Worm (Caenorhabditis elegans) whole organism, young adult: ENCODE results near the gene F54B3.1.
"Not testable (repeated sequence)": the region's sequence is repeated elsewhere in the genome, so short reads cannot be mapped to it uniquely, and the experiment has no call there.

Experiments used
- B0261.1 ChIP-seq: sonication (generic microtip); optimal IDR thresholded peaks from 2 replicates; lab custom pipeline; 2016; ENCODE audit warnings: mild to moderate bottlenecking, missing genetic modification characterization, moderate library complexity, missing compliant biosample characterization
- C17E4.6 ChIP-seq: fragments of 200-800 bp; sonication (Bioruptor generic); IDR thresholded peaks from 2 replicates; pipeline ENCODE4 v1.3.6; 2022; ENCODE audit warnings: missing genetic modification reagents, missing genetic modification characterization, missing compliant biosample characterization
- D2030.7 ChIP-seq: fragments of 200-800 bp; sonication (Bioruptor generic); IDR thresholded peaks from 2 replicates; pipeline ENCODE4 v1.3.6; 2022; ENCODE audit warnings: missing genetic modification reagents, missing genetic modification characterization, missing compliant biosample characterization
- F22D6.2 ChIP-seq: sonication (generic microtip); optimal IDR thresholded peaks from 2 replicates; lab custom pipeline; 2016; ENCODE audit warnings: mild to moderate bottlenecking, missing genetic modification characterization, missing compliant biosample characterization
- F33H1.4 ChIP-seq: fragments of 200-800 bp; sonication (Bioruptor generic); IDR thresholded peaks from 2 replicates; pipeline ENCODE4 v1.3.6; 2022; ENCODE audit warnings: missing genetic modification reagents, missing genetic modification characterization, missing compliant biosample characterization
- F52B5.7 ChIP-seq: sonication (generic microtip); optimal IDR thresholded peaks from 2 replicates; lab custom pipeline; 2016; ENCODE audit warnings: mild to moderate bottlenecking, missing genetic modification characterization, missing compliant biosample characterization
- F55B11.4 ChIP-seq: sonication (generic microtip); optimal IDR thresholded peaks from 2 replicates; lab custom pipeline; 2016; ENCODE audit warnings: missing compliant biosample characterization, missing genetic modification characterization, borderline replicate concordance; ENCODE audit not compliant: insufficient read depth
- K11D2.4 ChIP-seq: fragments of 200-800 bp; sonication (Bioruptor generic); IDR thresholded peaks from 2 replicates; pipeline ENCODE4 v1.3.6; 2022; ENCODE audit warnings: missing genetic modification reagents, missing genetic modification characterization, missing compliant biosample characterization
- Y53G8AR.9 ChIP-seq: fragments of 200-800 bp; sonication (Bioruptor generic); conservative IDR thresholded peaks from 2 replicates; pipeline ENCODE4 v1.3.6; 2022; ENCODE audit warnings: missing genetic modification reagents, missing genetic modification characterization, missing compliant biosample characterization
- Y67H2A.10 ChIP-seq: fragments of 200-800 bp; sonication (Bioruptor generic); conservative IDR thresholded peaks from 2 replicates; pipeline ENCODE4 v1.3.6; 2022; ENCODE audit warnings: missing genetic modification reagents, missing genetic modification characterization, missing compliant biosample characterization
- ama-1 ChIP-seq, 3 experiments: fragments of 150-350 bp in 1 of 3; sonication (generic microtip) in 2 of 3; optimal IDR thresholded peaks; 2 replicates each; lab custom pipeline; 2014 to 2018; ENCODE audit warnings: missing biosample characterization in 2 of 3, missing genetic modification characterization in 2 of 3, missing genetic modification reagents in 2 of 3
- atf-7 ChIP-seq: sonication (generic microtip); optimal IDR thresholded peaks from 2 replicates; lab custom pipeline; 2017; ENCODE audit warnings: mild to moderate bottlenecking, missing genetic modification characterization, missing compliant biosample characterization
- attf-3 ChIP-seq: fragments of 200-800 bp; sonication (Bioruptor generic); conservative IDR thresholded peaks from 2 replicates; pipeline ENCODE4 v1.3.6; 2022; ENCODE audit warnings: missing genetic modification reagents, missing genetic modification characterization, missing compliant biosample characterization
- cebp-1 ChIP-seq, 2 experiments: fragments of 200-800 bp in 1 of 2; sonication (Bioruptor generic) in 1 of 2; sonication (generic microtip) in 1 of 2; IDR thresholded peaks in 1 of 2; optimal IDR thresholded peaks in 1 of 2; 2 replicates each; pipeline versions ENCODE4 v1.3.6 to Lab custom; 2017 to 2022; ENCODE audit warnings: missing compliant biosample characterization in 2 of 2, missing genetic modification characterization in 2 of 2, mild to moderate bottlenecking in 1 of 2, missing genetic modification reagents in 1 of 2, moderate library complexity in 1 of 2
- cebp-2 ChIP-seq: fragments of 200-800 bp; sonication (Bioruptor generic); IDR thresholded peaks from 2 replicates; pipeline ENCODE4 v1.3.6; 2022; ENCODE audit warnings: missing genetic modification characterization, missing compliant biosample characterization
- ceh-91 ChIP-seq: fragments of 200-800 bp; sonication (Bioruptor generic); IDR thresholded peaks from 2 replicates; pipeline ENCODE4 v1.3.6; 2022; ENCODE audit warnings: missing genetic modification reagents, missing genetic modification characterization, missing compliant biosample characterization
- dox-1 ChIP-seq: fragments of 200-800 bp; sonication (Bioruptor generic); IDR thresholded peaks from 2 replicates; pipeline ENCODE4 v1.3.6; 2022; ENCODE audit warnings: missing genetic modification reagents, missing genetic modification characterization, missing compliant biosample characterization
- dpff-1 ChIP-seq: sonication (generic microtip); optimal IDR thresholded peaks from 2 replicates; lab custom pipeline; 2017; ENCODE audit warnings: mild to moderate bottlenecking, missing genetic modification characterization, missing compliant biosample characterization
- egl-44 ChIP-seq: fragments of 200-800 bp; sonication (Bioruptor generic); IDR thresholded peaks from 2 replicates; pipeline ENCODE4 v1.3.6; 2022; ENCODE audit warnings: missing genetic modification reagents, missing genetic modification characterization, missing compliant biosample characterization
- egrh-3 ChIP-seq: fragments of 200-800 bp; sonication (Bioruptor generic); IDR thresholded peaks from 2 replicates; pipeline ENCODE4 v1.3.6; 2022; ENCODE audit warnings: missing genetic modification reagents, missing genetic modification characterization, missing compliant biosample characterization
- ekl-4 ChIP-seq: fragments of 200-800 bp; sonication (Bioruptor generic); IDR thresholded peaks from 2 replicates; pipeline ENCODE4 v1.3.6; 2022; ENCODE audit warnings: missing genetic modification reagents, missing genetic modification characterization, missing compliant biosample characterization
- gei-17 ChIP-seq: fragments of 200-800 bp; sonication (Bioruptor generic); optimal IDR thresholded peaks from 2 replicates; lab custom pipeline; 2018; ENCODE audit warnings: mild to moderate bottlenecking, missing genetic modification characterization, missing compliant biosample characterization
- hmg-1.2 ChIP-seq: fragments of 200-800 bp; sonication (Bioruptor generic); IDR thresholded peaks from 2 replicates; pipeline ENCODE4 v1.3.6; 2022; ENCODE audit warnings: missing genetic modification reagents, missing genetic modification characterization, missing compliant biosample characterization
- hmg-20 ChIP-seq: fragments of 200-800 bp; sonication (Bioruptor generic); IDR thresholded peaks from 2 replicates; pipeline ENCODE4 v1.3.6; 2022; ENCODE audit warnings: missing genetic modification reagents, missing genetic modification characterization, missing compliant biosample characterization
- lin-26 ChIP-seq: fragments of 200-800 bp; sonication (Bioruptor generic); IDR thresholded peaks from 2 replicates; pipeline ENCODE4 v1.3.6; 2022; ENCODE audit warnings: missing genetic modification reagents, missing genetic modification characterization, missing compliant biosample characterization
- lin-40 ChIP-seq: sonication (generic microtip); optimal IDR thresholded peaks from 2 replicates; lab custom pipeline; 2016; ENCODE audit warnings: missing genetic modification characterization, mild to moderate bottlenecking, missing compliant biosample characterization, missing genotype, missing genetic modification reagents
- madf-3 ChIP-seq: fragments of 200-800 bp; sonication (Bioruptor generic); IDR thresholded peaks from 2 replicates; pipeline ENCODE4 v1.3.6; 2022; ENCODE audit warnings: missing genetic modification reagents, missing genetic modification characterization, missing compliant biosample characterization
- madf-6 ChIP-seq: fragments of 200-800 bp; sonication (Bioruptor generic); IDR thresholded peaks from 2 replicates; pipeline ENCODE4 v1.3.6; 2022; ENCODE audit warnings: missing genetic modification reagents, missing genetic modification characterization, missing compliant biosample characterization
- nfyb-1 ChIP-seq: fragments of 200-800 bp; sonication (Bioruptor generic); IDR thresholded peaks from 2 replicates; pipeline ENCODE4 v1.3.6; 2022; ENCODE audit warnings: missing genetic modification reagents, missing genetic modification characterization, missing compliant biosample characterization
- nhr-179 ChIP-seq: sonication (generic microtip); optimal IDR thresholded peaks from 2 replicates; lab custom pipeline; 2016; ENCODE audit warnings: mild to moderate bottlenecking, missing genetic modification characterization, missing compliant biosample characterization
- nhr-90 ChIP-seq: sonication (generic microtip); optimal IDR thresholded peaks from 2 replicates; lab custom pipeline; 2016; ENCODE audit warnings: missing genotype, mild to moderate bottlenecking, missing genetic modification characterization, missing compliant biosample characterization
- pbrm-1 ChIP-seq: fragments of 200-800 bp; sonication (Bioruptor generic); IDR thresholded peaks from 2 replicates; pipeline ENCODE4 v1.3.6; 2022; ENCODE audit warnings: missing genetic modification reagents, missing genetic modification characterization, missing compliant biosample characterization
- rcor-1 ChIP-seq: fragments of 200-800 bp; sonication (Bioruptor generic); IDR thresholded peaks from 2 replicates; pipeline ENCODE4 v1.3.6; 2022; ENCODE audit warnings: missing genetic modification reagents, missing genetic modification characterization, missing compliant biosample characterization
- rpc-1 ChIP-seq, 2 experiments: fragments of 150-350 bp in 1 of 2; sonication (generic microtip) in 1 of 2; optimal IDR thresholded peaks; 2 replicates each; lab custom pipeline; 2014 to 2018; ENCODE audit warnings: missing biosample characterization in 1 of 2, missing genetic modification characterization in 1 of 2, missing genetic modification reagents in 1 of 2, missing genotype in 1 of 2
- sdz-38 ChIP-seq: sonication (generic microtip); optimal IDR thresholded peaks from 2 replicates; lab custom pipeline; 2016; ENCODE audit warnings: missing genotype, missing genetic modification characterization, missing compliant biosample characterization
- snpc-1.1 ChIP-seq: sonication (generic microtip); optimal IDR thresholded peaks from 2 replicates; lab custom pipeline; 2017; ENCODE audit warnings: missing genetic modification characterization, mild to moderate bottlenecking, missing compliant biosample characterization, antibody characterized with exemption, moderate library complexity, missing genotype, missing genetic modification reagents; ENCODE audit not compliant: insufficient read depth
- tbp1 ChIP-seq: fragments of 200-800 bp; sonication (Bioruptor generic); optimal IDR thresholded peaks from 2 replicates; lab custom pipeline; 2018; ENCODE audit warnings: mild to moderate bottlenecking, missing genetic modification characterization, missing compliant biosample characterization
- tlf-1 ChIP-seq: fragments of 200-800 bp; sonication (Bioruptor generic); optimal IDR thresholded peaks from 2 replicates; lab custom pipeline; 2018; ENCODE audit warnings: mild to moderate bottlenecking, missing genetic modification characterization, missing compliant biosample characterization
- zim-3 ChIP-seq: sonication (generic microtip); optimal IDR thresholded peaks from 2 replicates; lab custom pipeline; 2017; ENCODE audit warnings: mild to moderate bottlenecking, missing genetic modification characterization, moderate library complexity, missing compliant biosample characterization
- ztf-18 ChIP-seq: sonication (generic microtip); optimal IDR thresholded peaks from 2 replicates; lab custom pipeline; 2016; ENCODE audit warnings: missing genotype, mild to moderate bottlenecking, missing genetic modification characterization, missing compliant biosample characterization
- ztf-26 ChIP-seq: sonication (generic microtip); optimal IDR thresholded peaks from 2 replicates; lab custom pipeline; 2017; ENCODE audit warnings: missing genetic modification characterization, missing compliant biosample characterization
- ztf-28 ChIP-seq: fragments of 200-800 bp; sonication (Bioruptor generic); IDR thresholded peaks from 2 replicates; pipeline ENCODE4 v1.3.6; 2022; ENCODE audit warnings: missing genetic modification reagents, missing genetic modification characterization, missing compliant biosample characterization
- ztf-3 ChIP-seq: fragments of 200-800 bp; sonication (Bioruptor generic); optimal IDR thresholded peaks from 2 replicates; lab custom pipeline; 2018; ENCODE audit warnings: mild to moderate bottlenecking, missing genetic modification characterization, missing compliant biosample characterization

F54B3.1 gene

DNA sequence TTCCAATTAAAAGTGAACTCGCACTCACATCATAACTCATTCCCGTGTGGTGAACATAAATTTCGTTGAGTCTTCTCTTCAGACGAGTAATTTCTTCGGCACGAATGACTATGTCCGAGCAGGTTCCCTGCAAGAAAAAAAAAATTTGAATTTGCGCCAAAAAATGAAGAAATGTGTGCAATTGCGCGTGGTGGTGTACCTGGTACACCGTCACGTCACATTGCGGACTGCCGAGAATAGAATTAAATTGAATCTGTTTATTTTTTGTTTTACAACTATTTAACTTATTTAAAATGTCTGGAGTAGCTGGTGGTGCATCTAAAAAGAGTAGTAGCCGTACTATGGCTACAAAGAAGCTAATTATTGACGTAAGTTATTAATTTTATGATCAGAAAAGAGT, 49.9 kb downstream of the F54B3.1 start, which contains the start of gene mdt-22 (continued):
- peak; percentile 85 for TF ChIP-seq madf-3 (GFP tag; lab: Robert Waterston, UW)
- TF ChIP-seq K11D2.4 (GFP tag; lab: Robert Waterston, UW) = peak; percentile 73
- no peak for TF ChIP-seq ceh-91

DNA sequence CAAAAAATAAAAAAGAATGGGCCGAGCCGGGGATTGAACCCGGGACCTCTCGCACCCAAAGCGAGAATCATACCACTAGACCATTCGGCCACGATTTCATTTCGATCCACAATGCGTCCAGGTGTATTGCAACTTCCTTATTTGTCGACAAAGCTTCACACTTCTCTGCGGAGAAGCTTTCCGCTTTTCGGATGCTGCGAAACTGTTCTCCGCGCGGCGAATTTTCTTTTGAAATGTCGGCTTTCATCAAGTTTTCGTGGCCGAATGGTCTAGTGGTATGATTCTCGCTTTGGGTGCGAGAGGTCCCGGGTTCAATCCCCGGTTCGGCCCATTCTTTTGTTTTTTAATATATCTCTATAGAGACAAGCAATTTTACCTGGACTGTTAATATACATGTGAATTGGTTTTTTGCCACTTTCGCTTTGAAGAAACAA, 51.1 kb downstream of the F54B3.1 start:
- 0 out of 2 replicates have a peak, but pooled peaks have one; percentile 5 for TF ChIP-seq C17E4.6 (GFP tag; lab: Robert Waterston, UW)
- TF ChIP-seq hmg-1.2 (GFP tag; lab: Robert Waterston, UW) = peak; percentile 34; the same call in 1 of the 2 replicates
- 0 out of 2 replicates have a peak, but pooled peaks have one; percentile 16 for TF ChIP-seq ekl-4 (GFP tag; lab: Robert Waterston, UW)
- peak; percentile 83 for TF ChIP-seq tbp1 (GFP tag; lab: Kevin White, UChicago)
- TF ChIP-seq lin-26 (GFP tag; lab: Robert Waterston, UW) = peak; percentile 73; the same call in 1 of the 2 replicates
- TF ChIP-seq ceh-91 = 0 out of 2 replicates have a peak, but pooled peaks have one; percentile 31
- peak; percentile 58 for TF ChIP-seq B0261.1 (tag; lab: Kevin White, UChicago)
- peak; percentile 30 for TF ChIP-seq nhr-90 (tag; lab: Kevin White, UChicago)
- peak; percentile 34; the same call in 1 of the 2 replicates for TF ChIP-seq pbrm-1 (GFP tag; lab: Robert Waterston, UW)
- TF ChIP-seq egl-44 (GFP tag; lab: Robert Waterston, UW) = peak; percentile 26; the same call in 1 of the 2 replicates
- peak; percentile 13; the same call in 1 of the 2 replicates for TF ChIP-seq dox-1
- TF ChIP-seq cebp-1 (GFP tag; IDR thresholded peaks at IDR 0.05; lab: Robert Waterston, UW) = not testable (repeated sequence)
- TF ChIP-seq cebp-1 (tag; optimal IDR thresholded peaks at IDR 0.05; lab: Kevin White, UChicago) = peak; percentile 1
- TF ChIP-seq madf-6 = peak; percentile 59
- peak; percentile 41 for TF ChIP-seq egrh-3 (GFP tag; lab: Robert Waterston, UW)
- TF ChIP-seq D2030.7 (GFP tag; lab: Robert Waterston, UW) = peak; percentile 33; the same call in 1 of the 2 replicates
- peak; percentile 14 for TF ChIP-seq ztf-18
- 0 out of 2 replicates have a peak, but pooled peaks have one; percentile 19 for TF ChIP-seq attf-3 (GFP tag; lab: Robert Waterston, UW)
- TF ChIP-seq F33H1.4 (GFP tag; lab: Robert Waterston, UW) = peak; percentile 26; the same call in 1 of the 2 replicates
- peak; percentile 52 for TF ChIP-seq rpc-1 (optimal IDR thresholded peaks at IDR 0.05; lab: Kevin White, UChicago)
- peak; percentile 72 for TF ChIP-seq rpc-1 (tag; optimal IDR thresholded peaks at IDR 0.05; lab: Kevin White, UChicago)
- TF ChIP-seq cebp-2 (GFP tag; lab: Robert Waterston, UW) = 0 out of 2 replicates have a peak, but pooled peaks have one; percentile 61
- TF ChIP-seq, all 124 proteins: peak for 20; not testable (repeated sequence) for 104

DNA sequence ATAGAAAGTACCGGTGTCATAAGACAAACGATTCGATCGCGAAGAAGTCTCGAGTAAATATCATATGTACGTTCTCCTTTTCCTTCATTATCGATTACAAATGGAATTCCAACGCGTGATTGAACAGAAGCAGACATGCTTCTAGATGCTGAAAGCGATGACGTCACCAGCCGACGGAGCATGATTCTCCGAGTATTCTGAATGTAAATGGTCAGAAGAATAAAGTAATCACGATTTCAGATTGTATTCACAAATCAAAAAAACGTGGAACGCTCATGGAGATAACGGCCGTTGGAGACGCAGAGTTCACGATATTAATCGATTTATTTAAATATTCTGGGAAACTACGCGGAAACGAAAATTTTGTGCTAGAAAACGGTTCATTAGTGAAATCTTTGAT, 51.6 kb downstream of the F54B3.1 start, which contains the start of gene clpp-1:
Gene clpp-1, minus strand, starts transcription at position 197 of the 400 bp plus-strand sequence.
- TF ChIP-seq ztf-28 (GFP tag; lab: Robert Waterston, UW) = no peak
- TF ChIP-seq nhr-179 (tag; lab: Kevin White, UChicago) = no peak
- peak; percentile 50; the same call in 1 of the 2 replicates for TF ChIP-seq Y53G8AR.9 (GFP tag; lab: Robert Waterston, UW)
- peak; percentile 12 for TF ChIP-seq gei-17
- peak; percentile 35 for TF ChIP-seq ama-1 (optimal IDR thresholded peaks at IDR 0.05; lab: Kevin White, UChicago)
- TF ChIP-seq ama-1 (GFP tag; optimal IDR thresholded peaks at IDR 0.05; lab: Kevin White, UChicago) = no peak
- no peak for TF ChIP-seq F22D6.2 (tag; lab: Kevin White, UChicago)
- no peak for TF ChIP-seq dpff-1 (tag; lab: Kevin White, UChicago)
- no peak for TF ChIP-seq F55B11.4 (tag; lab: Kevin White, UChicago)
- no peak for TF ChIP-seq rpc-1 (optimal IDR thresholded peaks at IDR 0.05; lab: Kevin White, UChicago)
- no peak for TF ChIP-seq rpc-1 (tag; optimal IDR thresholded peaks at IDR 0.05; lab: Kevin White, UChicago)
- TF ChIP-seq dox-1 = no peak
- no peak for TF ChIP-seq ztf-26 (tag; lab: Kevin White, UChicago)
- no peak for TF ChIP-seq sdz-38 (tag; lab: Kevin White, UChicago)
- TF ChIP-seq tlf-1 (GFP tag; lab: Kevin White, UChicago) = peak; percentile 31
- TF ChIP-seq lin-26 (GFP tag; lab: Robert Waterston, UW) = no peak
- no peak for TF ChIP-seq rcor-1 (GFP tag; lab: Robert Waterston, UW)
- TF ChIP-seq atf-7 = peak; percentile 74
- TF ChIP-seq lin-40 (tag; lab: Kevin White, UChicago) = no peak
- TF ChIP-seq egrh-3 (GFP tag; lab: Robert Waterston, UW) = no peak
- TF ChIP-seq snpc-1.1 (tag; lab: Kevin White, UChicago) = no peak
- no peak for TF ChIP-seq Y67H2A.10 (GFP tag; lab: Robert Waterston, UW)
- no peak for TF ChIP-seq F52B5.7 (tag; lab: Kevin White, UChicago)
- peak; percentile 43; the same call in 1 of the 2 replicates for TF ChIP-seq nfyb-1 (GFP tag; lab: Robert Waterston, UW)
- no peak for TF ChIP-seq ztf-3 (GFP tag; lab: Kevin White, UChicago)
- TF ChIP-seq zim-3 = no peak
- no peak for TF ChIP-seq hmg-20 (GFP tag; lab: Robert Waterston, UW)
